Worm (Caenorhabditis elegans) whole organism, L2 larva: ENCODE data around the gene rde-4.

Experiments
- R02D3.7 ChIP-seq: fragments of 150-350 bp; optimal IDR thresholded peaks from 2 replicates; lab custom pipeline; 2014; ENCODE audit warnings: missing biosample characterization, missing genetic modification characterization
- blmp-1 ChIP-seq: sonication (generic microtip); optimal IDR thresholded peaks from 2 replicates; lab custom pipeline; 2017; ENCODE audit warnings: missing genetic modification characterization, mild to moderate bottlenecking, missing compliant biosample characterization, antibody characterized with exemption, moderate library complexity; ENCODE audit not compliant: insufficient read depth
- ceh-82 ChIP-seq: fragments of 150-350 bp; optimal IDR thresholded peaks from 2 replicates; lab custom pipeline; 2014; ENCODE audit warnings: missing biosample characterization, missing genetic modification characterization
- egl-27 ChIP-seq: sonication (generic microtip); optimal IDR thresholded peaks from 3 replicates; lab custom pipeline; 2017; ENCODE audit warnings: missing biosample characterization, missing genetic modification reagents, missing genetic modification characterization
- fos-1 ChIP-seq: fragments of 150-350 bp; optimal IDR thresholded peaks from 2 replicates; lab custom pipeline; 2014; ENCODE audit warnings: missing biosample characterization, missing genetic modification characterization
- nhr-11 ChIP-seq: fragments of 150-350 bp; optimal IDR thresholded peaks from 2 replicates; lab custom pipeline; 2014; ENCODE audit warnings: missing biosample characterization, missing genetic modification characterization
- skn-1 ChIP-seq: sonication (generic microtip); optimal IDR thresholded peaks from 2 replicates; lab custom pipeline; 2017; ENCODE audit warnings: missing biosample characterization, missing genetic modification characterization
- unc-62 ChIP-seq: fragments of 150-350 bp; optimal IDR thresholded peaks from 2 replicates; lab custom pipeline; 2014; ENCODE audit warnings: missing biosample characterization, missing genetic modification reagents, missing genetic modification characterization

ce11 chrIII:10178552-10178951 lies 39.9 kb downstream of the rde-4 start:
- TF ChIP-seq nhr-11 (tag; lab: Kevin White, UChicago), result no peak
- no peak for TF ChIP-seq blmp-1
- TF ChIP-seq unc-62 (GFP tag; lab: Kevin White, UChicago), result no peak
- TF ChIP-seq egl-27, result no peak
- no peak for TF ChIP-seq skn-1 (tag; lab: Kevin White, UChicago)
- no peak for TF ChIP-seq R02D3.7 (tag; lab: Kevin White, UChicago)
- no peak for TF ChIP-seq ceh-82 (tag; lab: Kevin White, UChicago)
- TF ChIP-seq fos-1 (tag; lab: Kevin White, UChicago), result no peak
